Worm (Caenorhabditis elegans) whole organism, dauer: Measurements from ENCODE around the gene D2096.5.
"Not testable (repeated sequence)": the region's sequence is repeated elsewhere in the genome, so short reads cannot be mapped to it uniquely, and the experiment has no call there.

ENCODE experiments used
- unc-62 ChIP-seq: sonication (generic microtip); optimal IDR thresholded peaks from 2 replicates; lab custom pipeline; 2017; ENCODE audit warnings: missing biosample characterization, missing genetic modification reagents, missing genetic modification characterization

Gene D2096.5

ce11 chrIV:8359716-8360407 is at the start of gene D2096.5:
TSS of gene D2096.5 (minus strand) at chrIV:8359766.
- TF ChIP-seq unc-62: no peak

ce11 chrIV:8397814-8398213 is 38.2 kb upstream of the D2096.5 start:
- no peak for TF ChIP-seq unc-62

ce11 chrIV:8396348-8396747 is 36.8 kb upstream of the D2096.5 start, which contains the start of gene timm-17B.2:
TSS of gene timm-17B.2 (plus strand) at chrIV:8396648.
- no peak for TF ChIP-seq unc-62

ce11 chrIV:8394105-8394504 is 34.5 kb upstream of the D2096.5 start, which contains the start of gene D2096.11:
TSS of gene D2096.11 (minus strand) at chrIV:8394205.
- TF ChIP-seq unc-62: no peak

- TF ChIP-seq unc-62: not testable (repeated sequence)
Measured at ce11 chrIV:8389139-8389538, 29.6 kb upstream of the D2096.5 start, which contains the start of gene D2096.10. TSS of gene D2096.10 (minus strand) at chrIV:8389239.

- no peak for TF ChIP-seq unc-62
Measured at ce11 chrIV:8385662-8386061, 26.1 kb upstream of the D2096.5 start.

- no peak for TF ChIP-seq unc-62
Measured at ce11 chrIV:8384737-8385136, 25.2 kb upstream of the D2096.5 start.

ce11 chrIV:8382695-8383094 is 23.1 kb upstream of the D2096.5 start, which contains the start of gene D2096.9:
TSS of gene D2096.9 (minus strand) at chrIV:8382795.
- TF ChIP-seq unc-62: no peak

ce11 chrIV:8380266-8380850 is 20.8 kb upstream of the D2096.5 start:
- TF ChIP-seq unc-62: no peak

ce11 chrIV:8379683-8380082 is 20.1 kb upstream of the D2096.5 start, which contains the start of gene praf-3:
TSS of gene praf-3 (plus strand) at chrIV:8379983.
- TF ChIP-seq unc-62: no peak

- no peak for TF ChIP-seq unc-62
Measured at ce11 chrIV:8379278-8379677, 19.7 kb upstream of the D2096.5 start, which contains the start of gene nap-1. TSS of gene nap-1 (minus strand) at chrIV:8379319.

ce11 chrIV:8378280-8378679 is 18.7 kb upstream of the D2096.5 start:
- TF ChIP-seq unc-62: no peak

ce11 chrIV:8377501-8377900 is 17.9 kb upstream of the D2096.5 start, which contains the start of gene D2096.7:
TSS of gene D2096.7 (minus strand) at chrIV:8377630.
- TF ChIP-seq unc-62: no peak

ce11 chrIV:8376923-8377322 is 17.4 kb upstream of the D2096.5 start:
- no peak for TF ChIP-seq unc-62

- no peak for TF ChIP-seq unc-62
Measured at ce11 chrIV:8375381-8375780, 15.8 kb upstream of the D2096.5 start.

ce11 chrIV:8369135-8369534 is 9.6 kb upstream of the D2096.5 start, which contains the start of gene D2096.6:
TSS of gene D2096.6 (minus strand) at chrIV:8369235.
- TF ChIP-seq unc-62: no peak

- no peak for TF ChIP-seq unc-62
Measured at ce11 chrIV:8367887-8368286, 8.3 kb upstream of the D2096.5 start.

- TF ChIP-seq unc-62: no peak
Measured at ce11 chrIV:8366295-8366694, 6.7 kb upstream of the D2096.5 start, which contains the start of gene aagr-1. TSS of gene aagr-1 (plus strand) at chrIV:8366521.
